Fruit fly (Drosophila melanogaster): Measurements from ENCODE around the gene CG13058.

The CG13058 gene

dm6 chr3L:16377768-16378764, 49.4 kb downstream of the CG13058 start, which contains the start of gene roq (continued):
- TF ChIP-seq MBD-R2 (GFP tag; IDR thresholded peaks at IDR 0.05) = peak; percentile 77
- TF ChIP-seq unpg (GFP tag; optimal IDR thresholded peaks at IDR 0.05) = no peak
- peak; percentile 14; the same call in 1 of the 2 replicates for TF ChIP-seq GATAe (GFP tag; conservative IDR thresholded peaks at IDR 0.05)
- no peak for TF ChIP-seq repo (GFP tag; optimal IDR thresholded peaks at IDR 0.05)
- no peak for TF ChIP-seq sc (optimal IDR thresholded peaks at IDR 0.05)
- TF ChIP-seq sc (GFP tag; optimal IDR thresholded peaks at IDR 0.05) = no peak
- TF ChIP-seq NfI (GFP tag; optimal IDR thresholded peaks at IDR 0.05) = no peak
- no peak for TF ChIP-seq abd-A (tag; optimal IDR thresholded peaks at IDR 0.05)
- peak; percentile 85 for TF ChIP-seq CG1603 (tag; optimal IDR thresholded peaks at IDR 0.05)
- TF ChIP-seq Awh (GFP tag; IDR thresholded peaks at IDR 0.05) = no peak
- TF ChIP-seq nau (GFP tag; optimal IDR thresholded peaks at IDR 0.05) = no peak
- TF ChIP-seq CG33213 (GFP tag; optimal IDR thresholded peaks at IDR 0.05) = peak; percentile 44
- peak; percentile 51 for TF ChIP-seq CG17829 (tag; optimal IDR thresholded peaks at IDR 0.05)
- TF ChIP-seq Dp (GFP tag; optimal IDR thresholded peaks at IDR 0.05) = peak; percentile 86
- no peak for TF ChIP-seq Hr39 (optimal IDR thresholded peaks at IDR 0.05)
- TF ChIP-seq CG8924 (tag; optimal IDR thresholded peaks at IDR 0.05) = peak; percentile 26
- TF ChIP-seq klu (GFP tag; IDR thresholded peaks at IDR 0.05) = no peak
- TF ChIP-seq amos (GFP tag; IDR thresholded peaks at IDR 0.05; ENCODE audit: partially characterized antibody) = peak; percentile 59; the same call in 1 of the 2 replicates
- peak; percentile 71 for TF ChIP-seq HLH4C (GFP tag; IDR thresholded peaks at IDR 0.05; ENCODE audit: partially characterized antibody)
- no peak for TF ChIP-seq CG13775 (GFP tag; optimal IDR thresholded peaks at IDR 0.05)
- no peak for TF ChIP-seq CG6254 (GFP tag; optimal IDR thresholded peaks at IDR 0.05)
- no peak for TF ChIP-seq CG9727 (GFP tag; optimal IDR thresholded peaks at IDR 0.05)
- TF ChIP-seq dimm (GFP tag; IDR thresholded peaks at IDR 0.05) = no peak
- TF ChIP-seq Dll (GFP tag; IDR thresholded peaks at IDR 0.05; ENCODE audit: partially characterized antibody) = no peak
- TF ChIP-seq CG5180 (GFP tag; optimal IDR thresholded peaks at IDR 0.05) = no peak
- TF ChIP-seq wdn (GFP tag; IDR thresholded peaks at IDR 0.05) = no peak
- no peak for TF ChIP-seq dmrt11E (tag; optimal IDR thresholded peaks at IDR 0.05)
- TF ChIP-seq CG3407 (GFP tag; optimal IDR thresholded peaks at IDR 0.05) = no peak
- TF ChIP-seq hb (GFP tag; IDR thresholded peaks at IDR 0.05; ENCODE audit: partially characterized antibody) = peak; percentile 49; the same call in 1 of the 3 replicates
- TF ChIP-seq sens-2 (GFP tag; IDR thresholded peaks at IDR 0.05) = no peak
- TF ChIP-seq rib (GFP tag; IDR thresholded peaks at IDR 0.05) = no peak
- TF ChIP-seq Six4 (GFP tag; optimal IDR thresholded peaks at IDR 0.05) = no peak
- no peak for TF ChIP-seq CG18619 (GFP tag; optimal IDR thresholded peaks at IDR 0.05)
- TF ChIP-seq CG11247 (GFP tag; IDR thresholded peaks at IDR 0.05) = no peak
- peak; percentile 12 for TF ChIP-seq CG13624 (GFP tag; optimal IDR thresholded peaks at IDR 0.05)
- TF ChIP-seq HmgD (GFP tag; optimal IDR thresholded peaks at IDR 0.05) = peak; percentile 59
- TF ChIP-seq Scr (GFP tag; IDR thresholded peaks at IDR 0.05; ENCODE audit: partially characterized antibody) = peak; percentile 38
- TF ChIP-seq Rfx (GFP tag; IDR thresholded peaks at IDR 0.05) = no peak
- no peak for TF ChIP-seq wor (GFP tag; IDR thresholded peaks at IDR 0.05)
- TF ChIP-seq CG8765 (GFP tag; IDR thresholded peaks at IDR 0.05) = no peak
- TF ChIP-seq CG2116 (GFP tag; optimal IDR thresholded peaks at IDR 0.05) = peak; percentile 87
- peak; percentile 36 for TF ChIP-seq grau (tag; optimal IDR thresholded peaks at IDR 0.05)
- TF ChIP-seq CG12299 (tag; optimal IDR thresholded peaks at IDR 0.05) = peak; percentile 1
- no peak for TF ChIP-seq CG14667 (GFP tag; IDR thresholded peaks at IDR 0.05)
- no peak for TF ChIP-seq mirr (GFP tag; optimal IDR thresholded peaks at IDR 0.05)
- TF ChIP-seq CG17186 (GFP tag; optimal IDR thresholded peaks at IDR 0.05) = peak; percentile 67
- TF ChIP-seq CG34376 (GFP tag; optimal IDR thresholded peaks at IDR 0.05) = peak; percentile 17
- TF ChIP-seq CG30020 (tag; optimal IDR thresholded peaks at IDR 0.05) = peak; percentile 3

Data from whole organism, embryonic.